Worm (Caenorhabditis elegans) whole organism, dauer: Measurements from ENCODE around the gene nlp-31.

Experiments used
- unc-62 ChIP-seq: sonication (generic microtip); optimal IDR thresholded peaks from 2 replicates; lab custom pipeline; 2017; ENCODE audit warnings: missing biosample characterization, missing genetic modification reagents, missing genetic modification characterization

nlp-31 gene

DNA sequence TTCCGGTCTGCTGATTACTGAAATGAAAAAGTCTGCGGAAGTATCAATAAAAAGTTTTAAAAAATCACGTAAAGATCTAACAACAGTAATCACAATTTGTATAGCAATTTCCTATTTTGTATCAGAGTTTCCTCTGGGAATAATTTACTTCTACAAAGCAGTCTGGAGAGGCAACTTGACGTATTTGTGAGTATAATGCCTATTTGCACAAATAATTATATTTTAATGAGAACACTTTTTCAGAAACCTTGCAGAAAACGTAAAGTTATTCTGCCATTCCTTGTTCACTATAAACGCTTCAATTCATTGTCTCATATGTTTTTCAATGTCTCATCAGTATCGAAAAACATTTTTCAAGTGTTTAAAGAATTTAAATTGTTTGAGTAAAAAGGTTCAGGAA is 38.7 kb downstream of the nlp-31 start:
- no peak for TF ChIP-seq unc-62 (GFP tag; lab: Kevin White, UChicago)

DNA sequence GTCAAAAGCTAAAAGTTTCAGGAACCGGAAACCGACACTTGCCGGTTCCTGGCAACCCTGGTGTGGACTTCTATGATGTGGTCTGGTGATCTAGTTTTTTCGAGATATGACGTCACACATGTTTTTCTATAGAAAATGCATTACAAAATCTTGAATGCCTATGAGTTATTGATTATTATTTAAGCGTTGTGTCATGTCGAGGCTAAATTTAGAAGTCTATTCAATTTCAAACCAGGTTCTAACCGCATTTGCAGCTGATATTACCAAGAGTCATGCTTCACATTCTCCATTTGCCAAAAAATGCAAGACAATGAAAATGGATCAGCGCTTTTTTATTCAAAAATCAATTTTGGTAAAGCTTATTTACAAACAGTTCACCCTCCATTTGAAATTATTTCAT is 39.3 kb downstream of the nlp-31 start, which contains the start of gene K09D9.3:
Gene K09D9.3 (plus strand): TSS at position 301 of the 400 bp plus-strand sequence.
- no peak for TF ChIP-seq unc-62 (GFP tag; lab: Kevin White, UChicago)

DNA sequence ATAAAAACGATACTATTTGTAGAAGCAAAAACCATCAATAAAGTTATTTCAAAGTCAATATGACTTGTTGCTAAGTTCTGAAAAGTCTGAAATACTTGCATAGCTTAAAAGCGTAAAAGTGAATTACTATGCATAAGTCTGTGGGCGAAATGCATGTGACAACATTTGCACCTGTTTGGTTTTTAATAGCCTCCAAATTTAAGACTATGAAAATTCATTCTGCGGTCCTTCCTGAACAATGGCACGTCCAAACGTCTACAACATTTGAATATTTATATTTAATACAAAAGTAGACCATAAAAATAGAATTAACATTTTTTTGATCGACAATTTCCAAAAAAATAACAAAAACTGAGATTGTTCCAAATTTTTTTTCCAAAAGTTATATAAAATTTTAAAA is 41.9 kb downstream of the nlp-31 start, which contains the start of gene K09D9.14:
Gene K09D9.14 (minus strand): TSS at position 101 of the 400 bp plus-strand sequence.
- TF ChIP-seq unc-62 (GFP tag; lab: Kevin White, UChicago): no peak

DNA sequence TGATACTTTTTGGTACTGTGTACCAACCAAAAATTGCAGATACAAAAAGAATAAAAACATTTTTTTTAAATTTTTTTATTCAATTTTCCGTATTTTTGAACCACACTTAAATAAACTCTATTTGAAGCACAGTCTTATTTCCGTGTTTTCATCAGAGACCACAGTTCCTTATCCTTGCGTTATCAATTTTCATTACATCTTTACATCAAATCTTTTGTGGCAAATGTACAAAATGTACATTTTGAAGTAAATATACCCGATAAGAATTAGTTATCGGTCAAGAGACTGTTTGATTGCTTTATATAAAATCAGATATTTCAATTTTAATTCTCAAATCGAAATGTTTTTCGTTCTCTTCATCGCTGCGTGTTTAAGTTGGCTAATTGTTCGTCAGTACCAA is 42.5 kb downstream of the nlp-31 start, which contains the start of gene cyp-35A3:
Gene cyp-35A3 (plus strand): TSS at position 301 of the 400 bp plus-strand sequence.
- no peak for TF ChIP-seq unc-62 (GFP tag; lab: Kevin White, UChicago)

DNA sequence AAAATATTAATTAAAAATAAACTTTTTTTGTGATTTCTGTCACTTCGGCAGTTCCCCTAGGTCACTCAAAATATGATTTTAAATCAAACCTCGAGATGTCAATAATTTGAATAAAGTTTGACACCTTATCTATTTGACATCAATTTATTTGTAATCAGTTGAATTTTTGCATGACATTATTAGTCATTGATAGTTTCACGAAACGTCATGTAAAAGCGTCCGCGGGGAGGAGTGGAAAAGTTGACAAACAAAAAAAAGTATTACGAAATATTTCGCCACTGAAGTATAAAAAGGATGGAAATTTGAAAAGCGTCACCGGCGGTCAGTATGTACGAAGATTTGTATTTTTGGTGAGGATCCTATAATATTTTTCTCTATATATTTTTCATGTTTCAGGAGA is 44.9 kb downstream of the nlp-31 start, which contains the start of gene K09D9.1:
Gene K09D9.1 (plus strand): TSS at position 271 of the 400 bp plus-strand sequence.
- no peak for TF ChIP-seq unc-62 (GFP tag; lab: Kevin White, UChicago)

DNA sequence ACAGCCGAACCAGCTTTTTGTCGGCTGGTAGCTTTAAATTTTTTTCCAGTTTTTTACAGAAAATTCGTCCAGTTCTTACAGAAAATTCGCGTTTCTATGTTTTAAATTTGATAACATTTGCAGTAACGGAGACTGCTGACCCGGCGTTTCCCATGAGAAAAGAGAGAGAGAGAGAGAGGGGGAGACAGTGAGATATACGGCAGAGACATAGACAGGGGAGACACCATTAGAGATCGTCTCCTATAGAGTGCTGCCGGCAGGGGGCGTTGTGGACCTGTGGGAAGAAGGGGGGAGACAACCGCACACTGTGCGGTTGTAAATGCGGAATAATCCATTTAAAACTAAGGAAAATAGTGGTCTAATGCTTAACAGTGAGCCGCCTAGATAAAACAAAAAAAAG is 49.8 kb downstream of the nlp-31 start:
- TF ChIP-seq unc-62 (GFP tag; lab: Kevin White, UChicago): no peak
